Worm (Caenorhabditis elegans): Measurements from ENCODE around the gene mett-10.

- TF ChIP-seq mdl-1 (tag; optimal IDR thresholded peaks at IDR 0.05) = no peak
- TF ChIP-seq zag-1 (tag; optimal IDR thresholded peaks at IDR 0.05) = no peak
- no peak for TF ChIP-seq F49E8.2 (tag; optimal IDR thresholded peaks at IDR 0.05; ENCODE audit: borderline replicate concordance)
- TF ChIP-seq ces-1 (GFP tag; optimal IDR thresholded peaks at IDR 0.05) = no peak
- no peak for TF ChIP-seq aly-2 (tag; optimal IDR thresholded peaks at IDR 0.05)
- TF ChIP-seq nhr-6 (tag; optimal IDR thresholded peaks at IDR 0.05) = no peak
These were observed 11.5 kb downstream of the mett-10 start for ce11 chrIII:10126375-10126774.

Data from whole organism, L4 larva.